Fruit fly (Drosophila melanogaster) whole organism, embryonic: Measurements from ENCODE around the gene Phs.

ENCODE experiments used
- CG13424 ChIP-seq: fragments of 200-800 bp; sonication (Bioruptor generic); optimal IDR thresholded peaks from 2 replicates; lab custom pipeline; 2019; ENCODE audit warnings: missing biosample characterization, mild to moderate bottlenecking, missing genetic modification characterization, moderate library complexity
- CG6854 ChIP-seq: fragments of 200-800 bp; sonication (Bioruptor generic); optimal IDR thresholded peaks from 3 replicates; lab custom pipeline; 2017; ENCODE audit warnings: missing biosample characterization, mild to moderate bottlenecking, missing genetic modification characterization
- CG7357 ChIP-seq: fragments of 200-800 bp; sonication (Bioruptor generic); IDR thresholded peaks from 3 replicates; pipeline ENCODE4 v1.3.6; 2022; ENCODE audit warnings: missing biosample characterization, missing genetic modification characterization
- CG8089 ChIP-seq: fragments of 200-800 bp; sonication (Bioruptor generic); optimal IDR thresholded peaks from 3 replicates; lab custom pipeline; 2016; ENCODE audit warnings: missing biosample characterization, missing genetic modification characterization
- Chrac-16 ChIP-seq: fragments of 200-800 bp; sonication (Bioruptor generic); optimal IDR thresholded peaks from 3 replicates; lab custom pipeline; 2016; ENCODE audit warnings: missing biosample characterization, missing genetic modification characterization
- Lpt ChIP-seq: fragments of >200 bp; optimal IDR thresholded peaks from 2 replicates; lab custom pipeline; 2018; ENCODE audit warnings: missing biosample characterization, missing genetic modification characterization
- PHDP ChIP-seq: fragments of 200-800 bp; sonication (Bioruptor generic); optimal IDR thresholded peaks from 3 replicates; lab custom pipeline; 2018; ENCODE audit warnings: missing biosample characterization, mild to moderate bottlenecking, missing genetic modification characterization, moderate library complexity
- fru ChIP-seq: fragments of >200 bp; optimal IDR thresholded peaks from 2 replicates; lab custom pipeline; 2017
- psq ChIP-seq: fragments of 200-800 bp; sonication (Bioruptor generic); optimal IDR thresholded peaks from 2 replicates; lab custom pipeline; 2017; ENCODE audit warnings: missing biosample characterization, missing genetic modification characterization
- pum ChIP-seq: fragments of 200-800 bp; sonication (Bioruptor generic); optimal IDR thresholded peaks from 2 replicates; lab custom pipeline; 2016; ENCODE audit warnings: missing biosample characterization, missing genetic modification characterization
- trh ChIP-seq: fragments of 200-800 bp; sonication (Bioruptor generic); optimal IDR thresholded peaks from 2 replicates; lab custom pipeline; 2016; ENCODE audit warnings: missing biosample characterization, missing genetic modification characterization

DNA sequence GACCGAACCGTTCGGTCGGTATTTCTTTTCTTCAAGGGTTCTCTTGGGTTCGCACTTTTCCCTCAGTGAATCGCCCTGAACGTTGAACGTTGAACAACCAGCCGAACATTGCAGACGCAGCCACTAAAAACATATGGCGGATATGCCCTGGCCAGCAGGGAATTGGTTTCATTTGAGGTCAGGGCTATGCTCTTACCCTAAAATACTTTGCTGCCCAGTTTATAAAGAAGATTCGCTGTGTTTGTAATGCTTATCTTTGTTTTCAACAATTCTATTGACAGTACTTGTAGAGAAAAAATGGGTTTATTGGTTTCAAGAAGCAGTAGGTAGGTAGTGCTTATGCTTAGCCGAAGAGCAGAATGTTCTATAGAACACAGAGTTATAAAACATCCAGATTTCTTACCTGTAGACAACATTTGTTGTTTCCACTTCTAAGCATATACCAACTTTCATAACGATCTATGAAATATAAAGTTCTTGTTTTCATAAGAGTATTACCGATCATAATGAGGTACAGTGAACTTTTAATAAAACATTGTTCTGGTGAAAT lies 24.5 kb upstream of the Phs start:
- TF ChIP-seq Lpt (no peak), CG13424 (tag; lab: Kevin White, UChicago) (no peak), PHDP (no peak), fru (lab: Kevin White, UChicago) (no peak), pum (GFP tag; lab: Kevin White, UChicago) (no peak), CG6854 (GFP tag; lab: Kevin White, UChicago) (no peak), Chrac-16 (GFP tag; lab: Kevin White, UChicago) (no peak), trh (no peak), CG8089 (GFP tag; lab: Kevin White, UChicago) (no peak), CG7357 (no peak), psq (no peak)
